Fruit fly (Drosophila melanogaster) whole organism, embryonic: ENCODE results near the gene CG17786.

Experiments
- C15 ChIP-seq: fragments of 200-800 bp; sonication (Bioruptor generic); IDR thresholded peaks from 3 replicates; pipeline ENCODE4 v1.3.6; 2022; ENCODE audit warnings: missing biosample characterization, missing genetic modification characterization
- CG10147 ChIP-seq: fragments of 200-800 bp; sonication (Bioruptor generic); optimal IDR thresholded peaks from 2 replicates; lab custom pipeline; 2019; ENCODE audit warnings: missing biosample characterization, mild to moderate bottlenecking, missing genetic modification characterization, moderate library complexity
- CG10366 ChIP-seq: fragments of 200-800 bp; sonication (Bioruptor generic); IDR thresholded peaks from 2 replicates; pipeline ENCODE4 v1.3.6; 2022; ENCODE audit warnings: missing biosample characterization, missing genetic modification characterization
- CG11560 ChIP-seq: fragments of 200-800 bp; sonication (Bioruptor generic); IDR thresholded peaks from 3 replicates; pipeline ENCODE4 v1.3.6; 2022; ENCODE audit warnings: missing biosample characterization, missing genetic modification characterization
- CG11696 ChIP-seq: fragments of 200-800 bp; sonication (Bioruptor generic); IDR thresholded peaks from 2 replicates; pipeline ENCODE4 v1.3.6; 2022; ENCODE audit warnings: missing biosample characterization, missing genetic modification characterization
- CG12299 ChIP-seq: fragments of 200-800 bp; sonication (Bioruptor generic); optimal IDR thresholded peaks from 2 replicates; lab custom pipeline; 2018; ENCODE audit warnings: missing biosample characterization, mild to moderate bottlenecking, missing genetic modification characterization
- CG12942 ChIP-seq: fragments of 200-800 bp; sonication (Bioruptor generic); optimal IDR thresholded peaks from 3 replicates; lab custom pipeline; 2016; ENCODE audit warnings: missing biosample characterization, missing genetic modification characterization
- CG14860 ChIP-seq: fragments of 200-800 bp; sonication (Bioruptor generic); IDR thresholded peaks from 3 replicates; pipeline ENCODE4 v1.3.6; 2022; ENCODE audit warnings: missing biosample characterization, missing genetic modification characterization; ENCODE audit not compliant: partially characterized antibody
- CG17359 ChIP-seq: fragments of 200-800 bp; sonication (Bioruptor generic); optimal IDR thresholded peaks from 3 replicates; lab custom pipeline; 2018; ENCODE audit warnings: missing biosample characterization, mild to moderate bottlenecking, missing genetic modification characterization, moderate library complexity
- CG2678 ChIP-seq: fragments of 200-800 bp; sonication (Bioruptor generic); optimal IDR thresholded peaks from 3 replicates; lab custom pipeline; 2019; ENCODE audit warnings: missing biosample characterization, mild to moderate bottlenecking, missing genetic modification characterization, moderate library complexity
- CG3163 ChIP-seq: fragments of 200-800 bp; sonication (Bioruptor generic); optimal IDR thresholded peaks from 3 replicates; lab custom pipeline; 2016; ENCODE audit warnings: missing biosample characterization, missing genetic modification characterization
- CG32767 ChIP-seq: fragments of 200-800 bp; sonication (Bioruptor generic); IDR thresholded peaks from 2 replicates; pipeline ENCODE4 v1.3.6; 2022; ENCODE audit warnings: missing biosample characterization, missing genetic modification characterization
- CG3838 ChIP-seq: fragments of 200-800 bp; sonication (Bioruptor generic); optimal IDR thresholded peaks from 3 replicates; lab custom pipeline; 2016; ENCODE audit warnings: missing biosample characterization, missing genetic modification characterization
- CG42726 ChIP-seq: fragments of 200-800 bp; sonication (Bioruptor generic); IDR thresholded peaks from 2 replicates; pipeline ENCODE4 v1.3.6; 2022; ENCODE audit warnings: missing biosample characterization, missing genetic modification characterization; ENCODE audit not compliant: partially characterized antibody
- CG4282 ChIP-seq: fragments of 200-800 bp; sonication (Bioruptor generic); optimal IDR thresholded peaks from 2 replicates; lab custom pipeline; 2016; ENCODE audit warnings: missing biosample characterization, missing genetic modification characterization
- CG6175 ChIP-seq: fragments of 200-800 bp; sonication (Bioruptor generic); IDR thresholded peaks from 3 replicates; pipeline ENCODE4 v1.3.6; 2022; ENCODE audit warnings: missing biosample characterization, missing genetic modification characterization
- CG7963 ChIP-seq: fragments of 200-800 bp; sonication (Bioruptor generic); IDR thresholded peaks from 3 replicates; pipeline ENCODE4 v1.3.6; 2022; ENCODE audit warnings: missing biosample characterization, missing genetic modification characterization; ENCODE audit not compliant: partially characterized antibody
- CG8765 ChIP-seq: fragments of 200-800 bp; sonication (Bioruptor generic); IDR thresholded peaks from 2 replicates; pipeline ENCODE4 v1.3.6; 2022; ENCODE audit warnings: missing biosample characterization, missing genetic modification characterization
- CkIIα-i1 ChIP-seq: fragments of 200-800 bp; sonication (Bioruptor generic); IDR thresholded peaks from 2 replicates; pipeline ENCODE4 v1.3.6; 2022; ENCODE audit warnings: missing biosample characterization, missing genetic modification characterization
- CrebB ChIP-seq: fragments of 200-800 bp; sonication (Bioruptor generic); optimal IDR thresholded peaks from 3 replicates; lab custom pipeline; 2018; ENCODE audit warnings: missing biosample characterization, mild to moderate bottlenecking, missing genetic modification characterization
- Dip2 ChIP-seq: fragments of 200-800 bp; sonication (Bioruptor generic); IDR thresholded peaks from 2 replicates; pipeline ENCODE4 v1.3.6; 2022; ENCODE audit warnings: missing biosample characterization, missing genetic modification characterization
- ERR ChIP-seq: fragments of 200-800 bp; sonication (Bioruptor generic); optimal IDR thresholded peaks from 2 replicates; lab custom pipeline; 2016; ENCODE audit warnings: missing biosample characterization, missing genetic modification characterization
- Fer2 ChIP-seq: fragments of 200-800 bp; sonication (Bioruptor generic); optimal IDR thresholded peaks from 2 replicates; lab custom pipeline; 2018; ENCODE audit warnings: missing biosample characterization, mild to moderate bottlenecking, missing genetic modification characterization, moderate library complexity
- Lpt ChIP-seq: fragments of >200 bp; optimal IDR thresholded peaks from 2 replicates; lab custom pipeline; 2018; ENCODE audit warnings: missing biosample characterization, missing genetic modification characterization
- MBD-R2 ChIP-seq: fragments of 200-800 bp; sonication (Bioruptor generic); IDR thresholded peaks from 2 replicates; pipeline ENCODE4 v1.3.6; 2022; ENCODE audit warnings: missing biosample characterization, missing genetic modification characterization
- Ravus ChIP-seq: fragments of 200-800 bp; sonication (Bioruptor generic); IDR thresholded peaks from 2 replicates; pipeline ENCODE4 v1.3.6; 2022; ENCODE audit warnings: missing biosample characterization, missing genetic modification characterization
- Rfx ChIP-seq: fragments of 200-800 bp; sonication (Bioruptor generic); IDR thresholded peaks from 2 replicates; pipeline ENCODE4 v1.3.6; 2022; ENCODE audit warnings: missing biosample characterization, missing genetic modification characterization
- Sin3A ChIP-seq: fragments of >200 bp; optimal IDR thresholded peaks from 2 replicates; lab custom pipeline; 2018
- Spps ChIP-seq: fragments of 200-800 bp; sonication (Bioruptor generic); optimal IDR thresholded peaks from 2 replicates; lab custom pipeline; 2018; ENCODE audit warnings: missing biosample characterization, mild to moderate bottlenecking, missing genetic modification characterization
- Taf1 ChIP-seq: fragments of 200-800 bp; sonication (Bioruptor generic); IDR thresholded peaks from 2 replicates; pipeline ENCODE4 v1.3.6; 2022; ENCODE audit warnings: missing biosample characterization, missing genetic modification characterization
- ap ChIP-seq: fragments of 200-800 bp; sonication (Bioruptor generic); IDR thresholded peaks from 2 replicates; pipeline ENCODE4 v1.3.6; 2022; ENCODE audit warnings: missing biosample characterization, missing genetic modification characterization
- ato ChIP-seq: fragments of 200-800 bp; sonication (Bioruptor generic); IDR thresholded peaks from 2 replicates; pipeline ENCODE4 v1.3.6; 2022; ENCODE audit warnings: missing biosample characterization, missing genetic modification characterization; ENCODE audit not compliant: partially characterized antibody
- bowl ChIP-seq: fragments of 200-800 bp; sonication (Bioruptor generic); IDR thresholded peaks from 2 replicates; pipeline ENCODE4 v1.3.6; 2022; ENCODE audit warnings: missing biosample characterization, missing genetic modification characterization
- ci ChIP-seq: fragments of 200-800 bp; sonication (Bioruptor generic); IDR thresholded peaks from 3 replicates; pipeline ENCODE4 v1.3.6; 2022; ENCODE audit warnings: missing biosample characterization, missing genetic modification characterization
- crol ChIP-seq: fragments of 200-800 bp; sonication (Bioruptor generic); IDR thresholded peaks from 2 replicates; pipeline ENCODE4 v1.3.6; 2022; ENCODE audit warnings: missing biosample characterization, missing genetic modification characterization
- ewg ChIP-seq: fragments of 200-800 bp; sonication (Bioruptor generic); optimal IDR thresholded peaks from 3 replicates; lab custom pipeline; 2017; ENCODE audit warnings: mild to moderate bottlenecking, missing biosample characterization, missing genetic modification reagents, missing genetic modification characterization
- fd102C ChIP-seq: fragments of 200-800 bp; sonication (Bioruptor generic); optimal IDR thresholded peaks from 2 replicates; lab custom pipeline; 2018; ENCODE audit warnings: missing biosample characterization, mild to moderate bottlenecking, missing genetic modification characterization, moderate library complexity
- gem ChIP-seq: fragments of 200-800 bp; sonication (Bioruptor generic); optimal IDR thresholded peaks from 2 replicates; lab custom pipeline; 2019; ENCODE audit warnings: missing biosample characterization, mild to moderate bottlenecking, missing genetic modification characterization, moderate library complexity
- grn ChIP-seq: fragments of 200-800 bp; sonication (Bioruptor generic); optimal IDR thresholded peaks from 3 replicates; lab custom pipeline; 2017; ENCODE audit warnings: missing biosample characterization, missing genetic modification characterization
- ind ChIP-seq: fragments of 200-800 bp; sonication (Bioruptor generic); optimal IDR thresholded peaks from 3 replicates; lab custom pipeline; 2016; ENCODE audit warnings: missing biosample characterization, missing genetic modification characterization
- klu ChIP-seq: fragments of 200-800 bp; sonication (Bioruptor generic); IDR thresholded peaks from 2 replicates; pipeline ENCODE4 v1.3.6; 2022; ENCODE audit warnings: missing biosample characterization, missing genetic modification characterization
- knrl ChIP-seq: fragments of 200-800 bp; sonication (Bioruptor generic); IDR thresholded peaks from 3 replicates; pipeline ENCODE4 v1.3.6; 2022; ENCODE audit warnings: missing biosample characterization, missing genetic modification characterization; ENCODE audit not compliant: partially characterized antibody
- nerfin-1 ChIP-seq: fragments of 200-800 bp; sonication (Bioruptor generic); optimal IDR thresholded peaks from 3 replicates; lab custom pipeline; 2019; ENCODE audit warnings: missing biosample characterization, mild to moderate bottlenecking, missing genetic modification characterization, moderate library complexity
- oc ChIP-seq: fragments of 200-800 bp; sonication (Bioruptor generic); optimal IDR thresholded peaks from 2 replicates; lab custom pipeline; 2018; ENCODE audit warnings: missing biosample characterization, mild to moderate bottlenecking, missing genetic modification characterization, moderate library complexity
- odd ChIP-seq: fragments of 200-800 bp; sonication (Bioruptor generic); optimal IDR thresholded peaks from 2 replicates; lab custom pipeline; 2017; ENCODE audit warnings: missing biosample characterization, mild to moderate bottlenecking, missing genetic modification characterization
- pnt ChIP-seq: fragments of 200-800 bp; sonication (Bioruptor generic); optimal IDR thresholded peaks from 3 replicates; lab custom pipeline; 2016; ENCODE audit warnings: missing biosample characterization, missing genetic modification characterization
- sr ChIP-seq: fragments of 200-800 bp; sonication (Bioruptor generic); IDR thresholded peaks from 3 replicates; pipeline ENCODE4 v1.3.6; 2022; ENCODE audit warnings: missing biosample characterization, missing genetic modification characterization
- trh ChIP-seq: fragments of 200-800 bp; sonication (Bioruptor generic); optimal IDR thresholded peaks from 2 replicates; lab custom pipeline; 2016; ENCODE audit warnings: missing biosample characterization, missing genetic modification characterization
- ttk ChIP-seq: fragments of 200-800 bp; sonication (Bioruptor generic); IDR thresholded peaks from 2 replicates; pipeline ENCODE4 v2.1.2; 2022; ENCODE audit warnings: missing biosample characterization, missing genetic modification characterization

Gene CG17786

DNA sequence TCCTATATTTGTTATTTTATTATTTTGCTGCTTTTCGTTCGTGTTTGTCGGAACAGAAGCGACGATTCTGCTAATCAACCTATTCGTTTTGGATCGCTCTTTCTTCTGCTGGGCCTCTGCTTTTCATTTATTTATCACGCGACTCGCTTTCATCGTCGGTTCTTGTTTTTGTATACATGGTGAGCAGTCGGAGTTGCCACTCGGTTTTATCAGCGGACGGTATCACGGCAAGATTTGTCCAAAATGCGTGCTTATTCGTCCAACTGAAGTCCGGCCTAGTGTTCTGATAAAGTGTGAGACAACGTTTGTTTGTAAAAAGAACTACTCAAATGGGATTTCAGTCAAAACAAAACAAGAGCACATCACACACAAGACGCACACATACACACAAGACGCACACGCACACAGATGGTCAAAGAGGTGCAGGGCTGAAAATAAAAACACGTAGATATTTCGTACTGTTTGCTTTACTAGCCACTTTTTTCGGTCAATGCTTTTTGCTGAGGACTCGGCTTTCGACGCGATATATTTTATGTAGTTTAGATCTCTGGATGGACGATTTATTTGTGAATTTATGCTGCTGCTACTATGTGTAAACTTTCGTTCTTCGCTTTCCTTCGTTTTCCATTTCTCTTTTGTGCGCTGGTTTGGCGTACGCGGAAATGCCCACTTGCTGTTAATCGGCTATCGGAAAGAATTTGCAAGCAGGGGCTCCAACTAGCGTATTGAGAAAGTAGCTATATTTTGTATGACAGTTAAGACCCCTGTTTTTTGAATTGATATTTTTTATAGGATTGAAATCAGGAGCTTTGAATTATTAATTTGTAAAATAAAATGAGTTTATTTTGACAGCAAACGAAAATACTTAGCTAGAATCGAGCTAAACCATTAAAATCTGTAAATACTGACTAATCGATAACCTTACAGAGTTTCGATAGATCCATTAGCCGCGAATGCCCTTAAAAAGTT, 3.1 kb upstream of the CG17786 start, which contains the start of gene twin (continued):
- 0 out of 3 replicates have a peak, but pooled peaks have one; percentile 48 for TF ChIP-seq CG7963 (GFP tag; lab: Robert Waterston, UW)
- TF ChIP-seq CG2678 (tag; lab: Kevin White, UChicago), result no peak
- peak; percentile 67; the same call in 2 of the 3 replicates for TF ChIP-seq CG14860 (GFP tag; lab: Robert Waterston, UW)
- peak; percentile 35 for TF ChIP-seq CG17359 (tag; lab: Kevin White, UChicago)
- no peak for TF ChIP-seq sr
- peak; percentile 4 for TF ChIP-seq CG3838
- no peak for TF ChIP-seq CG12299 (tag; lab: Kevin White, UChicago)
- no peak for TF ChIP-seq ap (GFP tag; lab: Robert Waterston, UW)
- TF ChIP-seq bowl (GFP tag; lab: Robert Waterston, UW), result no peak
- TF ChIP-seq gem, result peak; percentile 74
- no peak for TF ChIP-seq Lpt (GFP tag; lab: Kevin White, UChicago)
- TF ChIP-seq CG3163 (GFP tag; lab: Kevin White, UChicago), result peak; percentile 3
- TF ChIP-seq grn (GFP tag; lab: Kevin White, UChicago), result no peak
- peak; percentile 58; the same call in 1 of the 2 replicates for TF ChIP-seq MBD-R2 (GFP tag; lab: Robert Waterston, UW)
- TF ChIP-seq klu (GFP tag; lab: Robert Waterston, UW), result no peak
- no peak for TF ChIP-seq oc (tag; lab: Kevin White, UChicago)
- TF ChIP-seq C15 (GFP tag; lab: Robert Waterston, UW), result no peak
- peak; percentile 23 for TF ChIP-seq pnt (GFP tag; lab: Kevin White, UChicago)
- TF ChIP-seq Rfx (GFP tag; lab: Robert Waterston, UW), result peak; percentile 82
- peak; percentile 31 for TF ChIP-seq nerfin-1
- peak; percentile 54 for TF ChIP-seq Spps
- no peak for TF ChIP-seq CG11696 (GFP tag; lab: Robert Waterston, UW)
- TF ChIP-seq ci, result peak; percentile 47; the same call in 1 of the 3 replicates
- TF ChIP-seq CrebB (tag; lab: Kevin White, UChicago), result no peak
- no peak for TF ChIP-seq Dip2
- peak; percentile 47 for TF ChIP-seq Fer2 (tag; lab: Kevin White, UChicago)
- TF ChIP-seq CG10366 (GFP tag; lab: Robert Waterston, UW), result peak; percentile 37; the same call in 1 of the 2 replicates
- TF ChIP-seq CG8765 (GFP tag; lab: Robert Waterston, UW), result no peak
- no peak for TF ChIP-seq trh (GFP tag; lab: Kevin White, UChicago)
- peak; percentile 3 for TF ChIP-seq ERR (GFP tag; lab: Kevin White, UChicago)
- TF ChIP-seq CkIIα-i1 (GFP tag; lab: Robert Waterston, UW), result no peak
- peak; percentile 58 for TF ChIP-seq CG10147 (GFP tag; lab: Kevin White, UChicago)
- peak; percentile 68 for TF ChIP-seq CG4282
- no peak for TF ChIP-seq CG42726 (GFP tag; lab: Robert Waterston, UW)
- no peak for TF ChIP-seq CG32767
- peak; percentile 43 for TF ChIP-seq Sin3A
- peak; percentile 64 for TF ChIP-seq ind
- TF ChIP-seq knrl (GFP tag; lab: Robert Waterston, UW), result peak; percentile 70
- TF ChIP-seq odd (GFP tag; lab: Kevin White, UChicago), result no peak
- no peak for TF ChIP-seq ttk (GFP tag; lab: Robert Waterston, UW)
- no peak for TF ChIP-seq crol (GFP tag; lab: Robert Waterston, UW)
- no peak for TF ChIP-seq CG6175 (GFP tag; lab: Robert Waterston, UW)
- peak; percentile 58; the same call in 2 of the 3 replicates for TF ChIP-seq CG11560 (tag; lab: Robert Waterston, UW)
- peak; percentile 16 for TF ChIP-seq CG12942 (GFP tag; lab: Kevin White, UChicago)
- no peak for TF ChIP-seq fd102C (GFP tag; lab: Kevin White, UChicago)
- no peak for TF ChIP-seq Ravus (GFP tag; lab: Robert Waterston, UW)
- TF ChIP-seq ewg (GFP tag; lab: Kevin White, UChicago), result peak; percentile 27
- no peak for TF ChIP-seq Taf1 (GFP tag; lab: Robert Waterston, UW)
- peak; percentile 32; the same call in 1 of the 2 replicates for TF ChIP-seq ato (GFP tag; lab: Robert Waterston, UW)
